Fruit fly (Drosophila melanogaster): Measurements from ENCODE around the gene Bhmt.

dm6 chr2L:18967897-18968296 is 10.8 kb upstream of the Bhmt start:
- no peak for TF ChIP-seq CG8478 (optimal IDR thresholded peaks at IDR 0.05)
- no peak for TF ChIP-seq CTCF (optimal IDR thresholded peaks at IDR 0.05)
